Comparison of ENCODE assay signal across 6 fruit fly cellular contexts in genomic region chr3R:28844611-28845376, dm6.
TF ChIP-seq lines count a peak whose summit lies in the region.

Gene Apc (minus strand): TSS chr3R:28844748.
Gene spg (plus strand): TSS chr3R:28845270.

- TF ChIP-seq CTCF in S2 (optimal IDR thresholded peaks at IDR 0.05; lab: Kevin White, UChicago) = peak; percentile 59 to 63
- TF ChIP-seq CTCF in whole organism, embryonic (GFP tag; optimal IDR thresholded peaks at IDR 0.05; lab: Kevin White, UChicago) = no peak

TF ChIP-seq in whole organism, adult, 20 proteins besides CTCF, POLR2A, EP300 and RAD21 (continues in another document):
- TF ChIP-seq pad (GFP tag; optimal IDR thresholded peaks at IDR 0.05; lab: Kevin White, UChicago) = no peak
- TF ChIP-seq CG1620 (GFP tag; optimal IDR thresholded peaks at IDR 0.05; lab: Kevin White, UChicago) = peak; percentile 1
- TF ChIP-seq kay (GFP tag; lab: Kevin White, UChicago; ENCODE audit: borderline replicate concordance) = no peak
- peak; percentile 71 for TF ChIP-seq toe (GFP tag; optimal IDR thresholded peaks at IDR 0.05; lab: Kevin White, UChicago)
- peak; percentile 69 for TF ChIP-seq CG12768 (GFP tag; optimal IDR thresholded peaks at IDR 0.05; lab: Kevin White, UChicago)
- peak; percentile 9 for TF ChIP-seq Crg-1 (GFP tag; optimal IDR thresholded peaks at IDR 0.05; lab: Kevin White, UChicago)
- TF ChIP-seq tj (GFP tag; optimal IDR thresholded peaks at IDR 0.05; lab: Kevin White, UChicago) = no peak
- TF ChIP-seq CG7101 (tag; optimal IDR thresholded peaks at IDR 0.05; lab: Kevin White, UChicago) = peak; percentile 36
- peak; percentile 62 for TF ChIP-seq CG5204 (GFP tag; optimal IDR thresholded peaks at IDR 0.05; lab: Kevin White, UChicago)
- TF ChIP-seq cnc (optimal IDR thresholded peaks at IDR 0.05; lab: Kevin White, UChicago) = no peak
- peak; percentile 64 for TF ChIP-seq ovo (GFP tag; optimal IDR thresholded peaks at IDR 0.05; lab: Kevin White, UChicago)
- peak; percentile 28 for TF ChIP-seq CG14711 (tag; optimal IDR thresholded peaks at IDR 0.05; lab: Kevin White, UChicago)
- peak; percentile 22 for TF ChIP-seq CG7045 (GFP tag; optimal IDR thresholded peaks at IDR 0.05; lab: Kevin White, UChicago)
- TF ChIP-seq CG11617 (GFP tag; optimal IDR thresholded peaks at IDR 0.05; lab: Kevin White, UChicago) = peak; percentile 37
- TF ChIP-seq CG33017 (tag; optimal IDR thresholded peaks at IDR 0.05; lab: Kevin White, UChicago) = peak; percentile 1
- peak; percentile 59 for TF ChIP-seq Mnt (GFP tag; optimal IDR thresholded peaks at IDR 0.05; lab: Kevin White, UChicago)
- TF ChIP-seq Clk (GFP tag; optimal IDR thresholded peaks at IDR 0.05; lab: Kevin White, UChicago) = peak; percentile 6
- no peak for TF ChIP-seq Hr96 (GFP tag; optimal IDR thresholded peaks at IDR 0.05; lab: Kevin White, UChicago)

TF ChIP-seq in whole organism, embryonic, 481 proteins besides CTCF, POLR2A, EP300 and RAD21 (continues in another document):
- TF ChIP-seq zf30C (GFP tag; optimal IDR thresholded peaks at IDR 0.05; lab: Kevin White, UChicago) = no peak
- peak; percentile 17 for TF ChIP-seq oc (tag; optimal IDR thresholded peaks at IDR 0.05; lab: Kevin White, UChicago)
- TF ChIP-seq NK7.1 (GFP tag; optimal IDR thresholded peaks at IDR 0.05; lab: Kevin White, UChicago) = peak; percentile 27
- 0 out of 4 replicates have a peak, but pooled peaks have one; percentile 17 for TF ChIP-seq chinmo (GFP tag; IDR thresholded peaks at IDR 0.05; lab: Robert Waterston, UW; ENCODE audit: partially characterized antibody)
- peak; percentile 51 for TF ChIP-seq Mes4 (GFP tag; optimal IDR thresholded peaks at IDR 0.05; lab: Kevin White, UChicago)
- TF ChIP-seq ro (GFP tag; IDR thresholded peaks at IDR 0.05; lab: Robert Waterston, UW) = no peak
- peak; percentile 17 for TF ChIP-seq slp2 (GFP tag; optimal IDR thresholded peaks at IDR 0.05; lab: Kevin White, UChicago)
- TF ChIP-seq HLHmδ (GFP tag; optimal IDR thresholded peaks at IDR 0.05; lab: Kevin White, UChicago) = peak; percentile 70
- peak; percentile 52 for TF ChIP-seq Xrp1 (GFP tag; IDR thresholded peaks at IDR 0.05; lab: Robert Waterston, UW)
- peak; percentile 91 for TF ChIP-seq Med (GFP tag; lab: Kevin White, UChicago)
- TF ChIP-seq schlank (tag; optimal IDR thresholded peaks at IDR 0.05; lab: Kevin White, UChicago) = peak; percentile 47
- peak; percentile 4 for TF ChIP-seq Oli (tag; optimal IDR thresholded peaks at IDR 0.05; lab: Kevin White, UChicago)
- peak; percentile 63 for TF ChIP-seq CG6765 (GFP tag; optimal IDR thresholded peaks at IDR 0.05; lab: Kevin White, UChicago)
- TF ChIP-seq CG4820 (GFP tag; optimal IDR thresholded peaks at IDR 0.05; lab: Kevin White, UChicago) = no peak
- TF ChIP-seq pnt (GFP tag; optimal IDR thresholded peaks at IDR 0.05; lab: Kevin White, UChicago) = no peak
- no peak for TF ChIP-seq maf-S (GFP tag; optimal IDR thresholded peaks at IDR 0.05; lab: Kevin White, UChicago)
- no peak for TF ChIP-seq Gsc (GFP tag; IDR thresholded peaks at IDR 0.05; lab: Robert Waterston, UW)
- peak; percentile 32 for TF ChIP-seq CG6854 (GFP tag; optimal IDR thresholded peaks at IDR 0.05; lab: Kevin White, UChicago)
- TF ChIP-seq MBD-R2 (GFP tag; IDR thresholded peaks at IDR 0.05; lab: Robert Waterston, UW) = peak; percentile 62

TF ChIP-seq in whole organism, prepupa, 60 proteins besides CTCF, POLR2A, EP300 and RAD21 (continues in another document):
- TF ChIP-seq fd59A (GFP tag; optimal IDR thresholded peaks at IDR 0.05; lab: Kevin White, UChicago) = no peak
- TF ChIP-seq CG8632 (GFP tag; optimal IDR thresholded peaks at IDR 0.05; lab: Kevin White, UChicago) = peak; percentile 34
- peak; percentile 35; the same call in 1 of the 3 replicates for TF ChIP-seq eg (GFP tag; IDR thresholded peaks at IDR 0.05; lab: Robert Waterston, UW)
- TF ChIP-seq svp (GFP tag; lab: Kevin White, UChicago) = peak; percentile 80
- no peak for TF ChIP-seq CG8119 (GFP tag; IDR thresholded peaks at IDR 0.05; lab: Robert Waterston, UW)
- peak; percentile 48 for TF ChIP-seq CG10631 (GFP tag; optimal IDR thresholded peaks at IDR 0.05; lab: Kevin White, UChicago)
- TF ChIP-seq Eip93F (GFP tag; optimal IDR thresholded peaks at IDR 0.05; lab: Kevin White, UChicago) = no peak
- no peak for TF ChIP-seq CG11762 (GFP tag; optimal IDR thresholded peaks at IDR 0.05; lab: Kevin White, UChicago; ENCODE audit: insufficient read depth)
- TF ChIP-seq spab (GFP tag; optimal IDR thresholded peaks at IDR 0.05; lab: Kevin White, UChicago) = no peak
- TF ChIP-seq Sox102F (GFP tag; optimal IDR thresholded peaks at IDR 0.05; lab: Kevin White, UChicago) = peak; percentile 56
- TF ChIP-seq CG6792 (GFP tag; optimal IDR thresholded peaks at IDR 0.05; lab: Kevin White, UChicago) = peak; percentile 15
- TF ChIP-seq CG6163 (GFP tag; IDR thresholded peaks at IDR 0.05; lab: Robert Waterston, UW) = peak; percentile 53; the same call in 1 of the 3 replicates
- TF ChIP-seq CG16779 (tag; optimal IDR thresholded peaks at IDR 0.05; lab: Kevin White, UChicago) = no peak
- no peak for TF ChIP-seq Eip75B (GFP tag; optimal IDR thresholded peaks at IDR 0.05; lab: Kevin White, UChicago)
- TF ChIP-seq CG6808 (GFP tag; optimal IDR thresholded peaks at IDR 0.05; lab: Kevin White, UChicago) = no peak
- TF ChIP-seq Hr38 (GFP tag; optimal IDR thresholded peaks at IDR 0.05; lab: Kevin White, UChicago) = no peak
- peak; percentile 27 for TF ChIP-seq net (GFP tag; optimal IDR thresholded peaks at IDR 0.05; lab: Kevin White, UChicago)
- TF ChIP-seq Gug (GFP tag; IDR thresholded peaks at IDR 0.05; lab: Robert Waterston, UW) = no peak
- peak; percentile 31 for TF ChIP-seq Hr4 (GFP tag; optimal IDR thresholded peaks at IDR 0.05; lab: Kevin White, UChicago)

TF ChIP-seq in whole organism, pupa, 21 proteins besides CTCF, POLR2A, EP300 and RAD21:
- TF ChIP-seq CG13204 (GFP tag; optimal IDR thresholded peaks at IDR 0.05; lab: Kevin White, UChicago) (no peak), Pif1A (GFP tag; optimal IDR thresholded peaks at IDR 0.05; lab: Kevin White, UChicago) (peak; percentile 53), CG14655 (GFP tag; optimal IDR thresholded peaks at IDR 0.05; lab: Kevin White, UChicago) (no peak), CG34367 (tag; optimal IDR thresholded peaks at IDR 0.05; lab: Kevin White, UChicago) (no peak), CG12605 (GFP tag; IDR thresholded peaks at IDR 0.05; lab: Robert Waterston, UW) (peak; percentile 45; the same call in 1 of the 2 replicates), CG8301 (tag; optimal IDR thresholded peaks at IDR 0.05; lab: Kevin White, UChicago) (no peak), gl (tag; optimal IDR thresholded peaks at IDR 0.05; lab: Kevin White, UChicago) (no peak), CG4496 (GFP tag; IDR thresholded peaks at IDR 0.05; lab: Robert Waterston, UW) (no peak; the same call in 2 of the 3 replicates), CG9948 (tag; optimal IDR thresholded peaks at IDR 0.05; lab: Kevin White, UChicago) (no peak), CG15710 (tag; optimal IDR thresholded peaks at IDR 0.05; lab: Kevin White, UChicago) (no peak), Pif1B (GFP tag; optimal IDR thresholded peaks at IDR 0.05; lab: Kevin White, UChicago) (peak; percentile 31), CG8159 (tag; optimal IDR thresholded peaks at IDR 0.05; lab: Kevin White, UChicago) (no peak), EcR (GFP tag; optimal IDR thresholded peaks at IDR 0.05; lab: Kevin White, UChicago) (no peak), rn (GFP tag; IDR thresholded peaks at IDR 0.05; lab: Robert Waterston, UW) (no peak), Ets98B (GFP tag; IDR thresholded peaks at IDR 0.05; lab: Robert Waterston, UW) (peak; percentile 69), fd96Ca (GFP tag; IDR thresholded peaks at IDR 0.05; lab: Robert Waterston, UW) (peak; percentile 51; the same call in 1 of the 3 replicates), Snoo (tag; optimal IDR thresholded peaks at IDR 0.05; lab: Kevin White, UChicago) (peak; percentile 5), CG17806 (tag; optimal IDR thresholded peaks at IDR 0.05; lab: Kevin White, UChicago) (no peak), CG10348 (GFP tag; IDR thresholded peaks at IDR 0.05; lab: Robert Waterston, UW) (no peak), D1 (tag; optimal IDR thresholded peaks at IDR 0.05; lab: Kevin White, UChicago) (no peak), CG32121 (GFP tag; IDR thresholded peaks at IDR 0.05; lab: Robert Waterston, UW) (no peak)

TF ChIP-seq in whole organism, wandering third instar larva, 38 proteins besides CTCF, POLR2A, EP300 and RAD21 (continues in another document):
- TF ChIP-seq Hnf4 (GFP tag; optimal IDR thresholded peaks at IDR 0.05; lab: Kevin White, UChicago) = no peak
- peak; percentile 39 for TF ChIP-seq HLH106 (tag; optimal IDR thresholded peaks at IDR 0.05; lab: Kevin White, UChicago)
- peak; percentile 25 for TF ChIP-seq rgr (GFP tag; optimal IDR thresholded peaks at IDR 0.05; lab: Kevin White, UChicago)
- no peak for TF ChIP-seq CG9705 (GFP tag; optimal IDR thresholded peaks at IDR 0.05; lab: Kevin White, UChicago)
- TF ChIP-seq Abd-B (GFP tag; optimal IDR thresholded peaks at IDR 0.05; lab: Kevin White, UChicago) = no peak
- no peak for TF ChIP-seq Mio (GFP tag; optimal IDR thresholded peaks at IDR 0.05; lab: Kevin White, UChicago)
- peak; percentile 16 for TF ChIP-seq woc (GFP tag; optimal IDR thresholded peaks at IDR 0.05; lab: Kevin White, UChicago)
- TF ChIP-seq Rel (GFP tag; optimal IDR thresholded peaks at IDR 0.05; lab: Kevin White, UChicago) = no peak
- no peak for TF ChIP-seq Rel (tag; optimal IDR thresholded peaks at IDR 0.05; lab: Kevin White, UChicago)
- TF ChIP-seq Dif (GFP tag; optimal IDR thresholded peaks at IDR 0.05; lab: Kevin White, UChicago; ENCODE audit: partially characterized antibody) = peak; percentile 18
- TF ChIP-seq CG32264 (GFP tag; optimal IDR thresholded peaks at IDR 0.05; lab: Kevin White, UChicago) = no peak
- no peak for TF ChIP-seq N (GFP tag; optimal IDR thresholded peaks at IDR 0.05; lab: Kevin White, UChicago)
- no peak for TF ChIP-seq CrebA (GFP tag; optimal IDR thresholded peaks at IDR 0.05; lab: Kevin White, UChicago; ENCODE audit: borderline replicate concordance)
- TF ChIP-seq Jra (GFP tag; optimal IDR thresholded peaks at IDR 0.05; lab: Kevin White, UChicago) = no peak
- TF ChIP-seq Hr78 (GFP tag; optimal IDR thresholded peaks at IDR 0.05; lab: Kevin White, UChicago) = no peak
- peak; percentile 50 for TF ChIP-seq br (GFP tag; optimal IDR thresholded peaks at IDR 0.05; lab: Kevin White, UChicago)
- TF ChIP-seq dsf (GFP tag; optimal IDR thresholded peaks at IDR 0.05; lab: Kevin White, UChicago; ENCODE audit: borderline replicate concordance) = no peak
- TF ChIP-seq lola (GFP tag; optimal IDR thresholded peaks at IDR 0.05; lab: Kevin White, UChicago) = no peak
- peak; percentile 77 for TF ChIP-seq Myc (optimal IDR thresholded peaks at IDR 0.05; lab: Kevin White, UChicago)
- no peak for TF ChIP-seq Vsx2 (GFP tag; optimal IDR thresholded peaks at IDR 0.05; lab: Kevin White, UChicago; ENCODE audit: partially characterized antibody)
- peak; percentile 24 for TF ChIP-seq fru (GFP tag; optimal IDR thresholded peaks at IDR 0.05; lab: Kevin White, UChicago)
- peak; percentile 41 for TF ChIP-seq Sp1 (GFP tag; optimal IDR thresholded peaks at IDR 0.05; lab: Kevin White, UChicago)
- TF ChIP-seq Hr83 (GFP tag; optimal IDR thresholded peaks at IDR 0.05; lab: Kevin White, UChicago; ENCODE audit: poor library complexity, severe bottlenecking) = peak; percentile 16
